Worm (Caenorhabditis elegans): ENCODE results near the gene sri-10.

DNA sequence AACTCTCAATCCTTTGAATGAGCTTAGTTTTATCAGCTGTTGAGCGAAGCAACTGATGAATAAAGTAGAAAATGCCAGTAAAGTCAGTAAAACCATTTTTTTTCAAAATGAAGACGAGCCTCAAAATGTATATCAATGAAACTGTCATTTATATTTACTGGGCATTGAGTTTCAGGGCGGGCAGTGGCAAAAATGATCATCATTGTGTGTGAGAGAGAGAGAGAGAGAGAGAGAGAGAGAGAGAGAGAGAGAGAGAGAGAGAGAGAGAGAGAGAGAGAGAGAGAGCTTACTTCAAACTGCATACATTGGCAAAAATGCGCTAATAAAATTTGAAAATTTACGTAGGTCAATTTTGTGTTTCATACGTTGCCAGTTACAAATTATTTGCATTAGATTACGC is 46.1 kb downstream of the sri-10 start, which contains the start of gene F11D11.3:
- TF ChIP-seq K12H6.12 (tag; optimal IDR thresholded peaks at IDR 0.05) (no peak), T07F8.4 (tag; optimal IDR thresholded peaks at IDR 0.05) (no peak), ama-1 (optimal IDR thresholded peaks at IDR 0.05) (no peak), ama-1 (GFP tag; optimal IDR thresholded peaks at IDR 0.05) (no peak), pha-4 (tag; optimal IDR thresholded peaks at IDR 0.05) (no peak), Y95B8A.8 (GFP tag; IDR thresholded peaks at IDR 0.05) (no peak), him-1 (tag; optimal IDR thresholded peaks at IDR 0.05) (no peak), snpc-4 (GFP tag; optimal IDR thresholded peaks at IDR 0.05) (no peak), snpc-4 (tag; optimal IDR thresholded peaks at IDR 0.05) (no peak), unc-62 (GFP tag; optimal IDR thresholded peaks at IDR 0.05) (no peak), tbp1 (GFP tag; optimal IDR thresholded peaks at IDR 0.05) (no peak), let-607 (tag; optimal IDR thresholded peaks at IDR 0.05) (no peak)
